ENCODE assay signal across 1 fruit fly cellular context in the genomic region with DNA sequence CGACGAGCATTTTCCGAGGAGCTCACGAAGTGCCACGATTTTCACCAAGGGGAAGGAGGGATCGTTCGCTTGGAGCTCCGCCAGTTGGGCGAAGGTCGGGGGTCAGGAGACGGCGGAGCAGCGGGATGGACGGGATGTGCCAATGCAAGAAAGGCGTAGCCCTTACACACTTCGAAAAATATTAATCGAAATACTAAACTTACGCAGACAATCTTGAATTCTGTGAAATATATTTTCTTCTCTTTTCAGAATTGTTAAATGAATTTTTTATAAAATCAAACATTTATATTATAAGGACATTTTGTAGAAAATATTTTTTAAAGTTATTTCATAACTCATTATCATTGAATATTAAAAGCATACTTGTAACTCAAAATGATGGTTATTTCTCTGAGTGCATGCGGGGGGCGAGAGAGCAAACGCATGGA.
A peak's percentile ranks its signal among the peaks of the same experiment; 100 is the strongest.
TF ChIP-seq lines count a peak whose summit lies in the region.

No protein-coding gene starts in this region.

TF ChIP-seq in whole organism, embryonic, 481 proteins besides CTCF, POLR2A, EP300 and RAD21 (continued from another document and continues in another):
- TF ChIP-seq kah (GFP tag; optimal IDR thresholded peaks at IDR 0.05; lab: Kevin White, UChicago) (no peak), Meics (GFP tag; optimal IDR thresholded peaks at IDR 0.05; lab: Kevin White, UChicago) (peak; percentile 40), HmgZ (tag; optimal IDR thresholded peaks at IDR 0.05; lab: Kevin White, UChicago) (no peak), ato (GFP tag; IDR thresholded peaks at IDR 0.05; lab: Robert Waterston, UW; ENCODE audit: partially characterized antibody) (no peak), CG9932 (GFP tag; IDR thresholded peaks at IDR 0.05; lab: Robert Waterston, UW) (peak; percentile 39; the same call in 1 of the 2 replicates), CG9437 (GFP tag; optimal IDR thresholded peaks at IDR 0.05; lab: Kevin White, UChicago) (peak; percentile 44), Bgb (GFP tag; IDR thresholded peaks at IDR 0.05; lab: Robert Waterston, UW; ENCODE audit: partially characterized antibody) (no peak), CG1233 (GFP tag; optimal IDR thresholded peaks at IDR 0.05; lab: Kevin White, UChicago) (no peak), gcm2 (GFP tag; optimal IDR thresholded peaks at IDR 0.05; lab: Kevin White, UChicago) (no peak), row (GFP tag; IDR thresholded peaks at IDR 0.05; lab: Robert Waterston, UW) (peak; percentile 64), onecut (GFP tag; IDR thresholded peaks at IDR 0.05; lab: Robert Waterston, UW) (no peak), GATAe (GFP tag; conservative IDR thresholded peaks at IDR 0.05; lab: Robert Waterston, UW) (no peak), Oaz (GFP tag; IDR thresholded peaks at IDR 0.05; lab: Robert Waterston, UW) (no peak), Hsf (GFP tag; optimal IDR thresholded peaks at IDR 0.05; lab: Kevin White, UChicago) (no peak), seq (GFP tag; IDR thresholded peaks at IDR 0.05; lab: Robert Waterston, UW) (no peak; the same call in 1 of the 2 replicates), CG8089 (GFP tag; optimal IDR thresholded peaks at IDR 0.05; lab: Kevin White, UChicago) (no peak), Six4 (GFP tag; optimal IDR thresholded peaks at IDR 0.05; lab: Kevin White, UChicago) (no peak), dmrt11E (tag; optimal IDR thresholded peaks at IDR 0.05; lab: Kevin White, UChicago) (no peak), CG11398 (GFP tag; optimal IDR thresholded peaks at IDR 0.05; lab: Kevin White, UChicago) (no peak), CG10209 (GFP tag; optimal IDR thresholded peaks at IDR 0.05; lab: Kevin White, UChicago) (peak; percentile 27), H15 (GFP tag; IDR thresholded peaks at IDR 0.05; lab: Robert Waterston, UW) (no peak), CG2875 (GFP tag; optimal IDR thresholded peaks at IDR 0.05; lab: Kevin White, UChicago) (no peak), ci (GFP tag; IDR thresholded peaks at IDR 0.05; lab: Robert Waterston, UW) (no peak), bab2 (GFP tag; optimal IDR thresholded peaks at IDR 0.05; lab: Kevin White, UChicago) (no peak), Dp (GFP tag; optimal IDR thresholded peaks at IDR 0.05; lab: Kevin White, UChicago) (no peak), toy (GFP tag; IDR thresholded peaks at IDR 0.05; lab: Robert Waterston, UW) (no peak), pzg (GFP tag; optimal IDR thresholded peaks at IDR 0.05; lab: Kevin White, UChicago) (no peak), Lhr (GFP tag; optimal IDR thresholded peaks at IDR 0.05; lab: Kevin White, UChicago) (no peak), CG1792 (GFP tag; optimal IDR thresholded peaks at IDR 0.05; lab: Kevin White, UChicago) (no peak), ro (GFP tag; IDR thresholded peaks at IDR 0.05; lab: Robert Waterston, UW) (no peak), Hmr (GFP tag; optimal IDR thresholded peaks at IDR 0.05; lab: Kevin White, UChicago) (peak; percentile 28), jing (GFP tag; optimal IDR thresholded peaks at IDR 0.05; lab: Kevin White, UChicago) (no peak), cas (GFP tag; IDR thresholded peaks at IDR 0.05; lab: Robert Waterston, UW) (no peak), NfI (GFP tag; optimal IDR thresholded peaks at IDR 0.05; lab: Kevin White, UChicago) (peak; percentile 12), CG7839 (tag; optimal IDR thresholded peaks at IDR 0.05; lab: Kevin White, UChicago) (peak; percentile 76), dan (GFP tag; IDR thresholded peaks at IDR 0.05; lab: Robert Waterston, UW) (no peak), repo (GFP tag; optimal IDR thresholded peaks at IDR 0.05; lab: Kevin White, UChicago) (no peak), CG9876 (GFP tag; optimal IDR thresholded peaks at IDR 0.05; lab: Kevin White, UChicago) (no peak), CG14441 (GFP tag; IDR thresholded peaks at IDR 0.05; lab: Robert Waterston, UW) (no peak), CG2199 (GFP tag; IDR thresholded peaks at IDR 0.05; lab: Robert Waterston, UW) (no peak), Antp (GFP tag; optimal IDR thresholded peaks at IDR 0.05; lab: Kevin White, UChicago) (no peak), CG18262 (tag; optimal IDR thresholded peaks at IDR 0.05; lab: Kevin White, UChicago) (peak; percentile 61), CG9727 (GFP tag; optimal IDR thresholded peaks at IDR 0.05; lab: Kevin White, UChicago) (peak; percentile 24), ERR (GFP tag; optimal IDR thresholded peaks at IDR 0.05; lab: Kevin White, UChicago) (no peak), sr (GFP tag; IDR thresholded peaks at IDR 0.05; lab: Robert Waterston, UW) (no peak), schlank (tag; optimal IDR thresholded peaks at IDR 0.05; lab: Kevin White, UChicago) (no peak), CG13775 (GFP tag; optimal IDR thresholded peaks at IDR 0.05; lab: Kevin White, UChicago) (peak; percentile 6), CG17328 (GFP tag; IDR thresholded peaks at IDR 0.05; lab: Robert Waterston, UW) (no peak; the same call in 1 of the 2 replicates), CG15479 (GFP tag; optimal IDR thresholded peaks at IDR 0.05; lab: Kevin White, UChicago) (no peak), CG15073 (GFP tag; optimal IDR thresholded peaks at IDR 0.05; lab: Kevin White, UChicago) (no peak), Med (GFP tag; lab: Kevin White, UChicago) (peak; percentile 66), CG6254 (GFP tag; optimal IDR thresholded peaks at IDR 0.05; lab: Kevin White, UChicago) (no peak), CrebB (tag; optimal IDR thresholded peaks at IDR 0.05; lab: Kevin White, UChicago) (no peak), CoRest (tag; optimal IDR thresholded peaks at IDR 0.05; lab: Kevin White, UChicago) (peak; percentile 67), knrl (GFP tag; IDR thresholded peaks at IDR 0.05; lab: Robert Waterston, UW; ENCODE audit: partially characterized antibody) (no peak), CG18011 (GFP tag; optimal IDR thresholded peaks at IDR 0.05; lab: Kevin White, UChicago) (no peak), CG4424 (GFP tag; optimal IDR thresholded peaks at IDR 0.05; lab: Kevin White, UChicago) (peak; percentile 17), Nf-YC (tag; optimal IDR thresholded peaks at IDR 0.05; lab: Kevin White, UChicago) (peak; percentile 60), CG18599 (GFP tag; optimal IDR thresholded peaks at IDR 0.05; lab: Kevin White, UChicago) (peak; percentile 41), odd (GFP tag; optimal IDR thresholded peaks at IDR 0.05; lab: Kevin White, UChicago) (peak; percentile 24), tll (GFP tag; optimal IDR thresholded peaks at IDR 0.05; lab: Kevin White, UChicago) (no peak), rib (GFP tag; IDR thresholded peaks at IDR 0.05; lab: Robert Waterston, UW) (no peak), wek (GFP tag; optimal IDR thresholded peaks at IDR 0.05; lab: Kevin White, UChicago) (no peak), lab (GFP tag; optimal IDR thresholded peaks at IDR 0.05; lab: Kevin White, UChicago) (peak; percentile 49), CG11093 (GFP tag; IDR thresholded peaks at IDR 0.05; lab: Robert Waterston, UW) (no peak), CG17802 (tag; optimal IDR thresholded peaks at IDR 0.05; lab: Kevin White, UChicago) (no peak), hkb (optimal IDR thresholded peaks at IDR 0.05; lab: Kevin White, UChicago) (no peak), hkb (GFP tag; IDR thresholded peaks at IDR 0.05; lab: Robert Waterston, UW) (peak; percentile 53; the same call in 1 of the 2 replicates), Blimp-1 (GFP tag; optimal IDR thresholded peaks at IDR 0.05; lab: Kevin White, UChicago) (peak; percentile 60), CG30431 (GFP tag; optimal IDR thresholded peaks at IDR 0.05; lab: Kevin White, UChicago) (no peak), NFAT (GFP tag; IDR thresholded peaks at IDR 0.05; lab: Robert Waterston, UW) (no peak), dpn (GFP tag; optimal IDR thresholded peaks at IDR 0.05; lab: Kevin White, UChicago) (peak in 1 of 2 experiments; percentile 23), CG7987 (GFP tag; optimal IDR thresholded peaks at IDR 0.05; lab: Kevin White, UChicago) (no peak), hbn (GFP tag; IDR thresholded peaks at IDR 0.05; lab: Robert Waterston, UW; ENCODE audit: partially characterized antibody) (no peak), nmo (GFP tag; optimal IDR thresholded peaks at IDR 0.05; lab: Kevin White, UChicago) (peak; percentile 66), crp (GFP tag; optimal IDR thresholded peaks at IDR 0.05; lab: Kevin White, UChicago) (no peak), grn (GFP tag; optimal IDR thresholded peaks at IDR 0.05; lab: Kevin White, UChicago) (no peak), Hr3 (GFP tag; optimal IDR thresholded peaks at IDR 0.05; lab: Kevin White, UChicago) (peak; percentile 23), gfzf (GFP tag; optimal IDR thresholded peaks at IDR 0.05; lab: Kevin White, UChicago) (no peak), CG6765 (GFP tag; optimal IDR thresholded peaks at IDR 0.05; lab: Kevin White, UChicago) (no peak), Sox102F (GFP tag; optimal IDR thresholded peaks at IDR 0.05; lab: Kevin White, UChicago) (peak; percentile 70), grau (tag; optimal IDR thresholded peaks at IDR 0.05; lab: Kevin White, UChicago) (peak; percentile 67), fd102C (GFP tag; optimal IDR thresholded peaks at IDR 0.05; lab: Kevin White, UChicago) (no peak), CG33557 (GFP tag; optimal IDR thresholded peaks at IDR 0.05; lab: Kevin White, UChicago) (no peak), B-H1 (GFP tag; IDR thresholded peaks at IDR 0.05; lab: Robert Waterston, UW) (peak; percentile 32; the same call in 1 of the 3 replicates), Sry-δ (GFP tag; optimal IDR thresholded peaks at IDR 0.05; lab: Kevin White, UChicago) (no peak), CG30403 (GFP tag; optimal IDR thresholded peaks at IDR 0.05; lab: Kevin White, UChicago) (peak; percentile 48), CG1647 (GFP tag; optimal IDR thresholded peaks at IDR 0.05; lab: Kevin White, UChicago) (no peak), ssp (GFP tag; IDR thresholded peaks at IDR 0.05; lab: Robert Waterston, UW) (no peak), Ravus (GFP tag; IDR thresholded peaks at IDR 0.05; lab: Robert Waterston, UW) (no peak), CG17912 (GFP tag; optimal IDR thresholded peaks at IDR 0.05; lab: Kevin White, UChicago) (no peak), dimm (GFP tag; IDR thresholded peaks at IDR 0.05; lab: Robert Waterston, UW) (no peak), psq (GFP tag; optimal IDR thresholded peaks at IDR 0.05; lab: Kevin White, UChicago) (no peak), C15 (GFP tag; IDR thresholded peaks at IDR 0.05; lab: Robert Waterston, UW) (no peak), CG10959 (GFP tag; IDR thresholded peaks at IDR 0.05; lab: Robert Waterston, UW) (no peak), fru (optimal IDR thresholded peaks at IDR 0.05; lab: Kevin White, UChicago) (no peak), CG10543 (GFP tag; optimal IDR thresholded peaks at IDR 0.05; lab: Kevin White, UChicago) (peak; percentile 49), CG8290 (GFP tag; optimal IDR thresholded peaks at IDR 0.05; lab: Kevin White, UChicago) (no peak), CG8290 (tag; optimal IDR thresholded peaks at IDR 0.05; lab: Kevin White, UChicago) (no peak), CG18764 (GFP tag; optimal IDR thresholded peaks at IDR 0.05; lab: Kevin White, UChicago) (no peak), pum (GFP tag; optimal IDR thresholded peaks at IDR 0.05; lab: Kevin White, UChicago) (no peak), CG4730 (GFP tag; IDR thresholded peaks at IDR 0.05; lab: Robert Waterston, UW) (no peak), CG7928 (GFP tag; optimal IDR thresholded peaks at IDR 0.05; lab: Kevin White, UChicago) (no peak), CG3065 (GFP tag; optimal IDR thresholded peaks at IDR 0.05; lab: Kevin White, UChicago) (no peak), twi (tag; optimal IDR thresholded peaks at IDR 0.05; lab: Kevin White, UChicago) (no peak), Dip3 (GFP tag; optimal IDR thresholded peaks at IDR 0.05; lab: Kevin White, UChicago) (no peak), Opbp (GFP tag; IDR thresholded peaks at IDR 0.05; lab: Robert Waterston, UW; ENCODE audit: partially characterized antibody) (no peak; the same call in 2 of the 3 replicates), CG3995 (GFP tag; optimal IDR thresholded peaks at IDR 0.05; lab: Kevin White, UChicago) (no peak), da (GFP tag; optimal IDR thresholded peaks at IDR 0.05; lab: Kevin White, UChicago) (no peak), Oli (tag; optimal IDR thresholded peaks at IDR 0.05; lab: Kevin White, UChicago) (peak; percentile 61), Fer3 (tag; optimal IDR thresholded peaks at IDR 0.05; lab: Kevin White, UChicago) (peak; percentile 19), Dfd (GFP tag; optimal IDR thresholded peaks at IDR 0.05; lab: Kevin White, UChicago) (no peak), CG6175 (GFP tag; IDR thresholded peaks at IDR 0.05; lab: Robert Waterston, UW) (no peak), lmd (GFP tag; IDR thresholded peaks at IDR 0.05; lab: Robert Waterston, UW) (peak; percentile 73), CG34422 (GFP tag; IDR thresholded peaks at IDR 0.05; lab: Robert Waterston, UW) (no peak), zfh1 (GFP tag; IDR thresholded peaks at IDR 0.05; lab: Robert Waterston, UW) (no peak), CG12659 (GFP tag; optimal IDR thresholded peaks at IDR 0.05; lab: Kevin White, UChicago) (peak; percentile 57), cad (GFP tag; optimal IDR thresholded peaks at IDR 0.05; lab: Kevin White, UChicago) (no peak), CG31224 (GFP tag; IDR thresholded peaks at IDR 0.05; lab: Robert Waterston, UW) (no peak), ATbp (GFP tag; optimal IDR thresholded peaks at IDR 0.05; lab: Kevin White, UChicago) (peak; percentile 42), CG34224 (GFP tag; IDR thresholded peaks at IDR 0.05; lab: Robert Waterston, UW; ENCODE audit: partially characterized antibody) (no peak), CG3281 (GFP tag; optimal IDR thresholded peaks at IDR 0.05; lab: Kevin White, UChicago) (peak; percentile 32), CG15696 (tag; optimal IDR thresholded peaks at IDR 0.05; lab: Kevin White, UChicago) (no peak), sqz (GFP tag; optimal IDR thresholded peaks at IDR 0.05; lab: Kevin White, UChicago) (no peak), CG6654 (GFP tag; optimal IDR thresholded peaks at IDR 0.05; lab: Kevin White, UChicago) (no peak), CG8924 (tag; optimal IDR thresholded peaks at IDR 0.05; lab: Kevin White, UChicago) (no peak), CG14965 (GFP tag; optimal IDR thresholded peaks at IDR 0.05; lab: Kevin White, UChicago; ENCODE audit: borderline replicate concordance) (no peak), jumu (GFP tag; optimal IDR thresholded peaks at IDR 0.05; lab: Kevin White, UChicago) (no peak), dm (GFP tag; optimal IDR thresholded peaks at IDR 0.05; lab: Kevin White, UChicago) (no peak), Hand (GFP tag; optimal IDR thresholded peaks at IDR 0.05; lab: Kevin White, UChicago) (no peak), CG12236 (GFP tag; optimal IDR thresholded peaks at IDR 0.05; lab: Kevin White, UChicago) (no peak), CG11696 (GFP tag; IDR thresholded peaks at IDR 0.05; lab: Robert Waterston, UW) (no peak), run (tag; optimal IDR thresholded peaks at IDR 0.05; lab: Kevin White, UChicago) (peak; percentile 1)
